Worm (Caenorhabditis elegans): ENCODE data around the gene fbxa-165.

DNA sequence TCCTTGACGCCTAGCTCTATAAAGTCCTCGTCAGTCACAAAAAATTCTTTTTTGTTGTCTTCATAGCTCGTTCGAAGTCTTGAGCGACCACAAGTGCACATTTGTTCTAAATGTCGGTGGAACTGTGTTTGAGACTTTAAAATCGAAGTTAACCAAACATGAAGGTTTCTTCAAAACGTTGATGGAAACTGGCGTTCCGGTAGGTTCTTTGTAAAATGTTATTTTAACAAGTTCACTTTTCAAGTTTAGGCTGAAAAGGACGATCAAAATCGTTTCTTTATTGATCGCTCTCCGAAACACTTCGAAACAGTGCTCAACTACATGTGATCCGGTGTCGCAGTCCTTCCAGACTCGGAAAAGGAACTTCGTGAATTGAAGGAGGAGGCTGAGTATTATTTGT is 8.3 kb upstream of the fbxa-165 start, which contains the start of gene fbxa-160:
- TF ChIP-seq dao-5 (tag; optimal IDR thresholded peaks at IDR 0.05) (no peak), him-1 (tag; optimal IDR thresholded peaks at IDR 0.05) (no peak)
